Worm (Caenorhabditis elegans) whole organism, late embryonic: ENCODE data around the gene dhs-18.

Source experiments
- F13H6.1 ChIP-seq: sonication (generic microtip); optimal IDR thresholded peaks from 2 replicates; lab custom pipeline; 2016; ENCODE audit warnings: missing genetic modification characterization, missing compliant biosample characterization
- K09A11.1 ChIP-seq: sonication (generic microtip); optimal IDR thresholded peaks from 2 replicates; lab custom pipeline; 2017; ENCODE audit warnings: antibody characterized with exemption, mild to moderate bottlenecking, missing genetic modification characterization, missing compliant biosample characterization; ENCODE audit not compliant: insufficient read depth
- T23F11.4 ChIP-seq: fragments of 200-800 bp; sonication (Bioruptor generic); optimal IDR thresholded peaks from 2 replicates; lab custom pipeline; 2018; ENCODE audit warnings: mild to moderate bottlenecking, missing genetic modification characterization, missing compliant biosample characterization
- Y22D7AL.16 ChIP-seq: sonication (generic microtip); optimal IDR thresholded peaks from 2 replicates; lab custom pipeline; 2016; ENCODE audit warnings: missing genetic modification characterization, missing compliant biosample characterization
- ahr-1 ChIP-seq: sonication (generic microtip); optimal IDR thresholded peaks from 2 replicates; lab custom pipeline; 2016; ENCODE audit warnings: missing genetic modification characterization, missing compliant biosample characterization
- ama-1 ChIP-seq: fragments of 150-350 bp; optimal IDR thresholded peaks from 2 replicates; lab custom pipeline; 2014
- ceh-22 ChIP-seq: sonication (generic microtip); optimal IDR thresholded peaks from 2 replicates; lab custom pipeline; 2017; ENCODE audit warnings: missing biosample characterization, missing genetic modification characterization
- ceh-24 ChIP-seq: sonication (generic microtip); optimal IDR thresholded peaks from 2 replicates; lab custom pipeline; 2016; ENCODE audit warnings: mild to moderate bottlenecking, missing genetic modification characterization, missing compliant biosample characterization
- ceh-30 ChIP-seq: fragments of 150-350 bp; optimal IDR thresholded peaks from 2 replicates; lab custom pipeline; 2014; ENCODE audit warnings: missing biosample characterization, missing genetic modification characterization
- ceh-45 ChIP-seq: fragments of 200-800 bp; sonication (Bioruptor generic); IDR thresholded peaks from 2 replicates; pipeline ENCODE4 v1.3.6; 2022; ENCODE audit warnings: missing genetic modification reagents, missing genetic modification characterization, missing compliant biosample characterization
- che-1 ChIP-seq: sonication (generic microtip); optimal IDR thresholded peaks from 2 replicates; lab custom pipeline; 2016; ENCODE audit warnings: mild to moderate bottlenecking, missing genetic modification characterization, missing compliant biosample characterization
- elt-2 ChIP-seq: sonication (generic microtip); optimal IDR thresholded peaks from 2 replicates; lab custom pipeline; 2016; ENCODE audit warnings: missing genetic modification reagents, missing genetic modification characterization, missing compliant biosample characterization
- elt-4 ChIP-seq: sonication (generic microtip); optimal IDR thresholded peaks from 2 replicates; lab custom pipeline; 2016; ENCODE audit warnings: missing genetic modification characterization, missing compliant biosample characterization
- fax-1 ChIP-seq: sonication (generic microtip); optimal IDR thresholded peaks from 2 replicates; lab custom pipeline; 2016; ENCODE audit warnings: missing genotype, missing genetic modification characterization, missing compliant biosample characterization
- fkh-10 ChIP-seq: fragments of 150-350 bp; optimal IDR thresholded peaks from 2 replicates; lab custom pipeline; 2014; ENCODE audit warnings: missing biosample characterization, missing genetic modification reagents, missing genetic modification characterization
- gmeb-2 ChIP-seq: sonication (generic microtip); optimal IDR thresholded peaks from 2 replicates; lab custom pipeline; 2016; ENCODE audit warnings: missing genetic modification characterization, inconsistent platforms, missing compliant biosample characterization
- hlh-13 ChIP-seq: fragments of 200-800 bp; sonication (Bioruptor generic); optimal IDR thresholded peaks from 2 replicates; lab custom pipeline; 2018; ENCODE audit warnings: mild to moderate bottlenecking, missing genetic modification characterization, missing compliant biosample characterization
- hlh-15 ChIP-seq: sonication (generic microtip); optimal IDR thresholded peaks from 2 replicates; lab custom pipeline; 2016; ENCODE audit warnings: missing genetic modification characterization, missing compliant biosample characterization
- hlh-30 ChIP-seq: sonication (generic microtip); optimal IDR thresholded peaks from 2 replicates; lab custom pipeline; 2017; ENCODE audit warnings: antibody characterized with exemption, missing genetic modification characterization, missing compliant biosample characterization; ENCODE audit not compliant: insufficient read depth
- hlh-6 ChIP-seq: sonication (generic microtip); optimal IDR thresholded peaks from 2 replicates; lab custom pipeline; 2016; ENCODE audit warnings: missing genotype, missing genetic modification characterization, missing compliant biosample characterization
- lim-6 ChIP-seq: sonication (generic microtip); optimal IDR thresholded peaks from 2 replicates; lab custom pipeline; 2016; ENCODE audit warnings: missing genetic modification characterization, missing compliant biosample characterization
- lin-11 ChIP-seq: fragments of 200-800 bp; sonication (Bioruptor generic); optimal IDR thresholded peaks from 2 replicates; lab custom pipeline; 2018; ENCODE audit warnings: mild to moderate bottlenecking, missing genetic modification characterization, missing compliant biosample characterization
- nfya-1 ChIP-seq: sonication (generic microtip); optimal IDR thresholded peaks from 2 replicates; lab custom pipeline; 2017; ENCODE audit warnings: missing genetic modification characterization, mild to moderate bottlenecking, missing compliant biosample characterization, antibody characterized with exemption, moderate library complexity
- nhr-11 ChIP-seq: fragments of 150-350 bp; optimal IDR thresholded peaks from 2 replicates; lab custom pipeline; 2014; ENCODE audit warnings: missing biosample characterization, missing genetic modification characterization
- odd-2 ChIP-seq: sonication (generic microtip); optimal IDR thresholded peaks from 2 replicates; lab custom pipeline; 2017; ENCODE audit warnings: antibody characterized with exemption, mild to moderate bottlenecking, missing genetic modification characterization, missing compliant biosample characterization
- ref-2 ChIP-seq: sonication (generic microtip); optimal IDR thresholded peaks from 2 replicates; lab custom pipeline; 2016; ENCODE audit warnings: missing genetic modification characterization, missing compliant biosample characterization
- rnt-1 ChIP-seq: sonication (generic microtip); optimal IDR thresholded peaks from 2 replicates; lab custom pipeline; 2016; ENCODE audit warnings: missing genetic modification characterization, missing compliant biosample characterization
- sdc-2 ChIP-seq: sonication (generic microtip); optimal IDR thresholded peaks from 2 replicates; lab custom pipeline; 2016; ENCODE audit warnings: missing genotype, missing genetic modification characterization, missing compliant biosample characterization
- ttx-3 ChIP-seq: sonication (generic microtip); optimal IDR thresholded peaks from 2 replicates; lab custom pipeline; 2016; ENCODE audit warnings: missing genetic modification reagents, missing genetic modification characterization, missing compliant biosample characterization
- unc-3 ChIP-seq, 2 experiments: fragments of 200-800 bp in 1 of 2; sonication (Bioruptor generic) in 1 of 2; sonication (generic microtip) in 1 of 2; conservative IDR thresholded peaks in 1 of 2; optimal IDR thresholded peaks in 1 of 2; 2 replicates each; pipeline versions ENCODE4 v1.3.6 to Lab custom; 2016 to 2022; ENCODE audit warnings: missing compliant biosample characterization in 2 of 2, missing genetic modification characterization in 2 of 2, missing genetic modification reagents in 1 of 2
- unc-86 ChIP-seq: sonication (generic microtip); optimal IDR thresholded peaks from 2 replicates; lab custom pipeline; 2016; ENCODE audit warnings: missing genetic modification characterization, missing compliant biosample characterization

Gene dhs-18

ce11 chrV:11060239-11060984 lies 13.8 kb upstream of the dhs-18 start, which contains the start of gene T04C12.11:
TSS of gene T04C12.11 (minus strand) at chrV:11060289.
- no peak for TF ChIP-seq ceh-30
- TF ChIP-seq K09A11.1 (tag; lab: Kevin White, UChicago): no peak
- TF ChIP-seq rnt-1 (tag; lab: Kevin White, UChicago): no peak
- no peak for TF ChIP-seq ceh-22 (tag; lab: Kevin White, UChicago)
- TF ChIP-seq elt-4: no peak
- TF ChIP-seq ceh-45 (GFP tag; lab: Robert Waterston, UW): no peak
- TF ChIP-seq Y22D7AL.16 (tag; lab: Kevin White, UChicago): no peak
- TF ChIP-seq hlh-6 (tag; lab: Kevin White, UChicago): no peak
- no peak for TF ChIP-seq nfya-1
- no peak for TF ChIP-seq che-1 (tag; lab: Kevin White, UChicago)
- TF ChIP-seq hlh-13 (GFP tag; lab: Kevin White, UChicago): no peak

- TF ChIP-seq elt-2 (peak; percentile 45), sdc-2 (tag; lab: Kevin White, UChicago) (no peak)
These were observed 12.5 kb upstream of the dhs-18 start, which contains the start of gene T04C12.1 for ce11 chrV:11059180-11059579. TSS of gene T04C12.1 (minus strand) at chrV:11059269.

ce11 chrV:11057043-11057442 lies 10.4 kb upstream of the dhs-18 start, which contains the start of gene srh-75:
TSS of gene srh-75 (minus strand) at chrV:11057143.
- no peak for TF ChIP-seq unc-86 (tag; lab: Kevin White, UChicago)
- TF ChIP-seq gmeb-2 (tag; lab: Kevin White, UChicago): no peak
- no peak for TF ChIP-seq T23F11.4
- no peak for TF ChIP-seq ttx-3 (tag; lab: Kevin White, UChicago)
- no peak for TF ChIP-seq elt-4
- TF ChIP-seq nhr-11 (tag; lab: Kevin White, UChicago): no peak
- no peak for TF ChIP-seq nfya-1

- TF ChIP-seq nhr-11 (tag; lab: Kevin White, UChicago) (no peak), odd-2 (tag; lab: Kevin White, UChicago) (no peak), F13H6.1 (no peak), fkh-10 (GFP tag; lab: Kevin White, UChicago) (no peak)
These were observed 9.9 kb upstream of the dhs-18 start for ce11 chrV:11056484-11056883.

ce11 chrV:11053827-11054226 lies 7.2 kb upstream of the dhs-18 start, which contains the start of gene T04C12.7:
TSS of gene T04C12.7 (plus strand) at chrV:11054127.
- TF ChIP-seq lin-11 (tag; lab: Kevin White, UChicago) (no peak), hlh-30 (tag; lab: Kevin White, UChicago) (no peak), elt-2 (no peak), fax-1 (tag; lab: Kevin White, UChicago) (no peak), ama-1 (lab: Kevin White, UChicago) (no peak), Y22D7AL.16 (tag; lab: Kevin White, UChicago) (no peak), hlh-15 (tag; lab: Kevin White, UChicago) (no peak), unc-3 (GFP tag; conservative IDR thresholded peaks at IDR 0.05; lab: Robert Waterston, UW) (no peak), unc-3 (tag; optimal IDR thresholded peaks at IDR 0.05; lab: Kevin White, UChicago) (no peak), gmeb-2 (tag; lab: Kevin White, UChicago) (no peak), ref-2 (tag; lab: Kevin White, UChicago) (no peak), ceh-22 (tag; lab: Kevin White, UChicago) (no peak), nfya-1 (no peak), hlh-6 (tag; lab: Kevin White, UChicago) (no peak), lim-6 (tag; lab: Kevin White, UChicago) (no peak), ahr-1 (tag; lab: Kevin White, UChicago) (no peak), ceh-24 (tag; lab: Kevin White, UChicago) (no peak)
